Fruit fly (Drosophila melanogaster): ENCODE measurements around the gene Rh6.
A peak's percentile ranks its signal among the peaks of the same experiment; 100 is the strongest.

Gene Rh6

DNA sequence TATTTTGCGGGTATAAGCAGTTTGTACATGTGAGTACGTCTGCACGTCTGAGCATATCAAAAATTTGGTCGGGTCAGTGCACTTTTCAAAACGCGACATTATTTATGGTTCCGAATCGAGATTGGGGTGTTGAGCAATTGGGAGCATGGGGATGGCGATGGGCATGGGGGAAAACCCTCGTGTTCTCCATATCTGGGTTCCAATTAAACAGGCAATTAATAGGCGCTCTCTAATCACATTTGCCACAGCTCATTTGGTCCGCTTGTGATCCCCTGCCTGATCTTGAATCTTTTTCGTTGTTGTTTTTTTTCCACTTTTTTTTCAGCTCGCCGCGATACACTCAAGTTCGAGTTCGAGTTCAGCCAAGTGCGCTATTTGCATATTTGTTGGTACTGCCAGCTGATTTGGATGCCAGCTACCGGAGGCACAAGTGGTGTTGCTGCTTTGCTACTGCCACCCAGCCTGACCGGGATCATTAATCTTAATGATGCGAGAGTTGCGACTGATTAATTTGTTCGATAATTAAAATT, 24.7 kb upstream of the Rh6 start:
- peak; percentile 15 for TF ChIP-seq CG5180 (GFP tag; optimal IDR thresholded peaks at IDR 0.05)
- TF ChIP-seq CG34376 (GFP tag; optimal IDR thresholded peaks at IDR 0.05) = peak; percentile 20
- TF ChIP-seq odd (GFP tag; optimal IDR thresholded peaks at IDR 0.05) = no peak
- peak; percentile 63; the same call in 1 of the 2 replicates for TF ChIP-seq Awh (GFP tag; IDR thresholded peaks at IDR 0.05)
- TF ChIP-seq CG7963 (GFP tag; IDR thresholded peaks at IDR 0.05; ENCODE audit: partially characterized antibody) = no peak
- TF ChIP-seq CG12659 (GFP tag; optimal IDR thresholded peaks at IDR 0.05) = no peak

DNA sequence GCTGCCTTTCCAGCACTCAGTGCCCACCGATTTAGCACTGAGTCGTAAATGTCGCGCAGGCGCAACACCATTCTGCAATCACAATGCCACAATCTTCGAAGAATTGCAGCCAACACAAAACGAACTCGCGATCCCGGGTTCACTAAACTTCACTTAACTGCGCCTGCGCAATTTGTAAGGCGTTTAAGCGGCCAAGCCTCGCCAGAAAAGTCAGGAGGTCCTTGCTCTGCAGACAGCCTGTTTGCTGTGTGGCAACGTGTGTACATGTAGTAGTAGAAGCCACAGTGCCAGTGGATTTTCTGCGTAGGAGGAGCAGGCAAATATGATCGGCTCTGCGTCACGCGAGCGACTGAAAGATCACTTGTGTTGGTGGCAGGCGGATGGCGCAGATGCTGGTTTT, 19.8 kb upstream of the Rh6 start:
- 0 out of 3 replicates have a peak, but pooled peaks have one; percentile 43 for TF ChIP-seq sr (GFP tag; IDR thresholded peaks at IDR 0.05)
- no peak for TF ChIP-seq CG12236 (GFP tag; optimal IDR thresholded peaks at IDR 0.05)
- no peak for TF ChIP-seq CG3838 (GFP tag; optimal IDR thresholded peaks at IDR 0.05)
- TF ChIP-seq sd (tag; optimal IDR thresholded peaks at IDR 0.05) = no peak
- peak; percentile 18 for TF ChIP-seq sens (GFP tag)
- TF ChIP-seq CG17359 (tag; optimal IDR thresholded peaks at IDR 0.05) = no peak
- no peak for TF ChIP-seq aop (GFP tag; IDR thresholded peaks at IDR 0.05)
- TF ChIP-seq lov (optimal IDR thresholded peaks at IDR 0.05) = no peak
- 0 out of 3 replicates have a peak, but pooled peaks have one; percentile 25 for TF ChIP-seq lov (GFP tag; IDR thresholded peaks at IDR 0.05)
- no peak for TF ChIP-seq disco-r (GFP tag; optimal IDR thresholded peaks at IDR 0.05)
- TF ChIP-seq CG6175 (GFP tag; IDR thresholded peaks at IDR 0.05) = no peak

DNA sequence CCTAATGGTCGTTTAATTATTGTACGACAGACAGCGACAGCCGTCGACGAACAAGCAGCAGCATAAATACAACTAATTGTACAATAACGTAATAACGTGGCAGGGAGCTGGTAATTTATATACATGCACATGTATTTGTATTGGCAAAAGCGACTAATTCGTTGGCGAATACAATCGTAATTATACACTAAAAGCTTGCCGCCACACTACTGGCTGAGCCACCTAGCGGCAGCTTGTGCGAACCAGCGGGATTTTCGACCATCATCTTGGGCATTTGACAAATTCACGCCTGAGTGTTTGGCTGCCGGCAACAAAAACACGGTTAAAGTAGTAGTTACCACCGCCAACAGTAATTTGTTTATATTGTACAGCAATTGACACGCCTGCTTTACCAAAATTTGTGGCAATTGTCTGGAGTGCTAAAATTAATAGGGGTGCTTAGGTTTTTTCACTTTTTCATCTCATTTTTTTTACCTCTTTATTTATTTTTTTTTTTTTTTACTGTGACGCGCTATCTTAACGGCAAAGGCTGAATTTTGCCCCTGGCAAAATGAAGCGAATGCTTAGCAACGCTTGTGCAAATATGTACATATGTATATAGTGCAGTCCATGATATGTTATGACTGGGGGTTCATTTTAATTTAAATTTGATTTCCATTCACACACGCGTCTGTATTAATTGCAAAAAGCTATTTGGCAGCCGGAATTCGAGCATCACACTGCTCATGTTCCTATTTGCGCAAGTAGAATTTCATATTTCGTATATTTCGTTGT, 14.8 kb upstream of the Rh6 start:
- TF ChIP-seq ara (GFP tag; IDR thresholded peaks at IDR 0.05) (no peak), CG13296 (GFP tag; optimal IDR thresholded peaks at IDR 0.05) (no peak), CG10431 (GFP tag; optimal IDR thresholded peaks at IDR 0.05) (no peak), CG16863 (GFP tag; optimal IDR thresholded peaks at IDR 0.05) (peak; percentile 0), chinmo (GFP tag; IDR thresholded peaks at IDR 0.05; ENCODE audit: partially characterized antibody) (no peak), insv (GFP tag; optimal IDR thresholded peaks at IDR 0.05) (no peak), abd-A (tag; optimal IDR thresholded peaks at IDR 0.05) (no peak), NK7.1 (GFP tag; optimal IDR thresholded peaks at IDR 0.05) (no peak), Pdp1 (GFP tag; optimal IDR thresholded peaks at IDR 0.05) (no peak), CG1832 (GFP tag; optimal IDR thresholded peaks at IDR 0.05) (no peak), CTCF (GFP tag; optimal IDR thresholded peaks at IDR 0.05) (peak; percentile 87), CG9932 (GFP tag; IDR thresholded peaks at IDR 0.05) (no peak), CG6791 (GFP tag; IDR thresholded peaks at IDR 0.05; ENCODE audit: partially characterized antibody) (peak; percentile 27; the same call in 1 of the 3 replicates), slp2 (GFP tag; optimal IDR thresholded peaks at IDR 0.05) (no peak), CG11085 (GFP tag; IDR thresholded peaks at IDR 0.05) (no peak), so (GFP tag; IDR thresholded peaks at IDR 0.05) (0 out of 3 replicates have a peak, but pooled peaks have one; percentile 17), trh (GFP tag; optimal IDR thresholded peaks at IDR 0.05) (no peak), tio (GFP tag; optimal IDR thresholded peaks at IDR 0.05) (peak; percentile 33), maf-S (GFP tag; optimal IDR thresholded peaks at IDR 0.05) (no peak), shn (GFP tag; optimal IDR thresholded peaks at IDR 0.05) (no peak), CG17361 (GFP tag; IDR thresholded peaks at IDR 0.05) (no peak), CG12744 (GFP tag; optimal IDR thresholded peaks at IDR 0.05) (no peak), CG8281 (tag; optimal IDR thresholded peaks at IDR 0.05) (no peak), knrl (GFP tag; IDR thresholded peaks at IDR 0.05; ENCODE audit: partially characterized antibody) (no peak), wek (GFP tag; optimal IDR thresholded peaks at IDR 0.05) (no peak), CG18011 (GFP tag; optimal IDR thresholded peaks at IDR 0.05) (no peak), sens (GFP tag) (peak; percentile 59), CG6175 (GFP tag; IDR thresholded peaks at IDR 0.05) (0 out of 3 replicates have a peak, but pooled peaks have one; percentile 38), wdn (GFP tag; IDR thresholded peaks at IDR 0.05) (no peak), gem (tag; optimal IDR thresholded peaks at IDR 0.05) (no peak), CG31388 (GFP tag; optimal IDR thresholded peaks at IDR 0.05) (no peak), CG6689 (GFP tag; IDR thresholded peaks at IDR 0.05) (no peak)
